Worm (Caenorhabditis elegans) whole organism, L4 larva: ENCODE measurements around the gene clec-5.

Experiments used
- F10B5.3 ChIP-seq: sonication (generic microtip); optimal IDR thresholded peaks from 2 replicates; lab custom pipeline; 2016; ENCODE audit warnings: mild to moderate bottlenecking, missing genetic modification characterization, missing compliant biosample characterization
- F26F4.8 ChIP-seq: fragments of 200-800 bp; sonication (Bioruptor generic); conservative IDR thresholded peaks from 2 replicates; pipeline ENCODE4 v1.3.6; 2022; ENCODE audit warnings: missing genetic modification characterization, missing compliant biosample characterization
- F49E8.2 ChIP-seq: sonication (generic microtip); optimal IDR thresholded peaks from 2 replicates; lab custom pipeline; 2016; ENCODE audit warnings: missing compliant biosample characterization, mild to moderate bottlenecking, missing genetic modification characterization, borderline replicate concordance
- T20F7.1 ChIP-seq: fragments of 200-800 bp; sonication (Bioruptor generic); optimal IDR thresholded peaks from 2 replicates; lab custom pipeline; 2018; ENCODE audit warnings: mild to moderate bottlenecking, missing genetic modification characterization, missing compliant biosample characterization
- T26A8.4 ChIP-seq: fragments of 200-800 bp; sonication (Bioruptor generic); IDR thresholded peaks from 2 replicates; pipeline ENCODE4 v1.3.6; 2022; ENCODE audit warnings: missing genetic modification characterization, missing compliant biosample characterization
- Y105C5A.15 ChIP-seq: fragments of 200-800 bp; sonication (Bioruptor generic); IDR thresholded peaks from 2 replicates; pipeline ENCODE4 v1.3.6; 2022; ENCODE audit warnings: missing genetic modification characterization, missing compliant biosample characterization
- Y48G9A.11 ChIP-seq: fragments of 200-800 bp; sonication (Bioruptor generic); IDR thresholded peaks from 2 replicates; pipeline ENCODE4 v1.3.6; 2022; ENCODE audit warnings: missing genetic modification reagents, missing genetic modification characterization, missing compliant biosample characterization
- ZK337.2 ChIP-seq: fragments of 200-800 bp; sonication (Bioruptor generic); IDR thresholded peaks from 2 replicates; pipeline ENCODE4 v1.3.6; 2022; ENCODE audit warnings: missing genetic modification reagents, missing genetic modification characterization, missing compliant biosample characterization
- aly-2 ChIP-seq: sonication (generic microtip); optimal IDR thresholded peaks from 2 replicates; lab custom pipeline; 2018; ENCODE audit warnings: missing biosample characterization, missing genetic modification characterization
- ceh-32 ChIP-seq: sonication (generic microtip); optimal IDR thresholded peaks from 2 replicates; lab custom pipeline; 2016; ENCODE audit warnings: mild to moderate bottlenecking, missing genetic modification characterization, missing compliant biosample characterization; ENCODE audit not compliant: poor library complexity
- ceh-62 ChIP-seq: sonication (generic microtip); optimal IDR thresholded peaks from 2 replicates; lab custom pipeline; 2017; ENCODE audit warnings: missing biosample characterization, missing genetic modification characterization
- cey-2 ChIP-seq: sonication (generic microtip); optimal IDR thresholded peaks from 3 replicates; lab custom pipeline; 2017; ENCODE audit warnings: missing genetic modification characterization, mild to moderate bottlenecking, missing compliant biosample characterization, antibody characterized with exemption, borderline replicate concordance; ENCODE audit not compliant: insufficient read depth
- ctbp-1 ChIP-seq: fragments of 200-800 bp; sonication (Bioruptor generic); IDR thresholded peaks from 2 replicates; pipeline ENCODE4 v1.3.6; 2022; ENCODE audit warnings: missing genetic modification reagents, missing genetic modification characterization, missing compliant biosample characterization
- daf-12 ChIP-seq: fragments of 150-350 bp; optimal IDR thresholded peaks from 2 replicates; lab custom pipeline; 2014; ENCODE audit warnings: missing biosample characterization, missing genetic modification reagents, missing genetic modification characterization
- daf-16 ChIP-seq, 3 experiments: sonication (generic microtip); optimal IDR thresholded peaks; 2 replicates each; lab custom pipeline; 2016 to 2017; ENCODE audit warnings: missing genetic modification characterization in 3 of 3, missing genetic modification reagents in 3 of 3, mild to moderate bottlenecking in 2 of 3, missing compliant biosample characterization in 2 of 3, missing biosample characterization in 1 of 3, moderate library complexity in 1 of 3
- daf-19 ChIP-seq: fragments of 200-800 bp; sonication (Bioruptor generic); conservative IDR thresholded peaks from 2 replicates; pipeline ENCODE4 v1.3.6; 2022; ENCODE audit warnings: missing genetic modification characterization, missing compliant biosample characterization
- daf-8 ChIP-seq: fragments of 200-800 bp; sonication (Bioruptor generic); IDR thresholded peaks from 2 replicates; pipeline ENCODE4 v1.3.6; 2022; ENCODE audit warnings: missing genetic modification characterization, missing compliant biosample characterization
- dmd-8 ChIP-seq: fragments of 200-800 bp; sonication (Bioruptor generic); IDR thresholded peaks from 2 replicates; pipeline ENCODE4 v1.3.6; 2022; ENCODE audit warnings: missing genetic modification characterization, missing compliant biosample characterization
- dpl-1 ChIP-seq: fragments of 150-350 bp; optimal IDR thresholded peaks from 2 replicates; lab custom pipeline; 2014; ENCODE audit warnings: missing biosample characterization, missing genetic modification reagents, missing genetic modification characterization
- egl-27 ChIP-seq: sonication (generic microtip); optimal IDR thresholded peaks from 3 replicates; lab custom pipeline; 2017; ENCODE audit warnings: missing biosample characterization, missing genetic modification reagents, missing genetic modification characterization
- hif-1 ChIP-seq, 2 experiments: sonication (generic microtip); optimal IDR thresholded peaks; 2 replicates each; lab custom pipeline; 2016 to 2017; ENCODE audit warnings: missing compliant biosample characterization in 2 of 2, missing genetic modification characterization in 2 of 2, missing genetic modification reagents in 2 of 2, missing genotype in 2 of 2, mild to moderate bottlenecking in 1 of 2
- jun-1 ChIP-seq: fragments of 150-350 bp; optimal IDR thresholded peaks from 2 replicates; lab custom pipeline; 2014; ENCODE audit warnings: missing biosample characterization, missing genetic modification reagents, missing genetic modification characterization
- lin-1 ChIP-seq: fragments of 200-800 bp; sonication (Bioruptor generic); IDR thresholded peaks from 2 replicates; pipeline ENCODE4 v1.3.6; 2022; ENCODE audit warnings: missing genetic modification reagents, missing genetic modification characterization, missing compliant biosample characterization
- lin-15B ChIP-seq: fragments of 150-350 bp; sonication (generic microtip); optimal IDR thresholded peaks from 3 replicates; lab custom pipeline; 2014; ENCODE audit warnings: missing biosample characterization, missing genetic modification characterization
- lin-38 ChIP-seq: fragments of 200-800 bp; sonication (Bioruptor generic); IDR thresholded peaks from 2 replicates; pipeline ENCODE4 v1.3.6; 2022; ENCODE audit warnings: missing genetic modification reagents, missing genetic modification characterization, missing compliant biosample characterization
- lir-3 ChIP-seq: sonication (generic microtip); optimal IDR thresholded peaks from 2 replicates; lab custom pipeline; 2016; ENCODE audit warnings: mild to moderate bottlenecking, missing genetic modification characterization, missing compliant biosample characterization
- madf-5 ChIP-seq, 2 experiments: fragments of 200-800 bp; sonication (Bioruptor generic); IDR thresholded peaks; 2 replicates each; pipeline ENCODE4 v1.3.6; 2022; ENCODE audit warnings: missing compliant biosample characterization in 2 of 2, missing genetic modification characterization in 2 of 2
- madf-9 ChIP-seq: fragments of 200-800 bp; sonication (Bioruptor generic); conservative IDR thresholded peaks from 2 replicates; pipeline ENCODE4 v1.3.6; 2022; ENCODE audit warnings: missing genetic modification reagents, missing genetic modification characterization, missing compliant biosample characterization
- mdl-1 ChIP-seq, 2 experiments: fragments of 150-350 bp in 1 of 2; sonication (generic microtip) in 1 of 2; optimal IDR thresholded peaks; 2 replicates each; lab custom pipeline; 2014 to 2017; ENCODE audit warnings: missing biosample characterization in 2 of 2, missing genetic modification characterization in 2 of 2
- mxl-3 ChIP-seq: fragments of 200-800 bp; sonication (Bioruptor generic); optimal IDR thresholded peaks from 2 replicates; lab custom pipeline; 2018; ENCODE audit warnings: mild to moderate bottlenecking, missing genetic modification characterization, missing compliant biosample characterization
- nhr-10 ChIP-seq: fragments of 150-350 bp; optimal IDR thresholded peaks from 2 replicates; lab custom pipeline; 2014; ENCODE audit warnings: missing biosample characterization, missing genetic modification characterization
- nhr-11 ChIP-seq: fragments of 150-350 bp; optimal IDR thresholded peaks from 2 replicates; lab custom pipeline; 2014; ENCODE audit warnings: missing biosample characterization, missing genetic modification characterization
- nhr-237 ChIP-seq: sonication (generic microtip); optimal IDR thresholded peaks from 2 replicates; lab custom pipeline; 2017; ENCODE audit warnings: missing biosample characterization, missing genetic modification characterization
- nhr-28 ChIP-seq: fragments of 150-350 bp; optimal IDR thresholded peaks from 2 replicates; lab custom pipeline; 2014; ENCODE audit warnings: missing biosample characterization, missing genetic modification characterization
- nhr-41 ChIP-seq: fragments of 200-800 bp; sonication (Bioruptor generic); IDR thresholded peaks from 2 replicates; pipeline ENCODE4 v1.3.6; 2022; ENCODE audit warnings: missing genetic modification reagents, missing genetic modification characterization, missing compliant biosample characterization
- nhr-42 ChIP-seq: fragments of 200-800 bp; sonication (Bioruptor generic); IDR thresholded peaks from 2 replicates; pipeline ENCODE4 v1.3.6; 2022; ENCODE audit warnings: missing genetic modification characterization, missing compliant biosample characterization
- nhr-48 ChIP-seq: sonication (generic microtip); optimal IDR thresholded peaks from 2 replicates; lab custom pipeline; 2016; ENCODE audit warnings: mild to moderate bottlenecking, missing genetic modification characterization, missing compliant biosample characterization
- pha-4 ChIP-seq, 2 experiments: fragments of 150-350 bp in 1 of 2; fragments of 200-800 bp in 1 of 2; sonication (Bioruptor generic) in 1 of 2; IDR thresholded peaks in 1 of 2; optimal IDR thresholded peaks in 1 of 2; 2 replicates each; pipeline versions ENCODE4 v1.3.6 to Lab custom; 2014 to 2022; ENCODE audit warnings: missing genetic modification characterization in 2 of 2, missing genetic modification reagents in 2 of 2, missing biosample characterization in 1 of 2, missing compliant biosample characterization in 1 of 2
- rbr-2 ChIP-seq: sonication (generic microtip); optimal IDR thresholded peaks from 2 replicates; lab custom pipeline; 2016; ENCODE audit warnings: missing genotype, missing genetic modification characterization, missing compliant biosample characterization
- set-16 ChIP-seq: fragments of 200-800 bp; sonication (Bioruptor generic); IDR thresholded peaks from 2 replicates; pipeline ENCODE4 v1.3.6; 2022; ENCODE audit warnings: missing genetic modification reagents, missing genetic modification characterization, missing compliant biosample characterization
- skn-1 ChIP-seq: fragments of 150-350 bp; optimal IDR thresholded peaks from 2 replicates; lab custom pipeline; 2014; ENCODE audit warnings: missing biosample characterization, missing genetic modification characterization
- snpc-1.2 ChIP-seq: fragments of 200-800 bp; sonication (Bioruptor generic); IDR thresholded peaks from 2 replicates; pipeline ENCODE4 v1.3.6; 2022; ENCODE audit warnings: missing genetic modification reagents, missing genetic modification characterization, missing compliant biosample characterization
- spr-1 ChIP-seq: sonication (generic microtip); optimal IDR thresholded peaks from 2 replicates; lab custom pipeline; 2016; ENCODE audit warnings: mild to moderate bottlenecking, missing genetic modification characterization, missing compliant biosample characterization
- tra-1 ChIP-seq: fragments of 200-800 bp; sonication (Bioruptor generic); IDR thresholded peaks from 2 replicates; pipeline ENCODE4 v1.3.6; 2022; ENCODE audit warnings: missing genetic modification reagents, missing genetic modification characterization, missing compliant biosample characterization
- unc-130 ChIP-seq: sonication (generic microtip); optimal IDR thresholded peaks from 2 replicates; lab custom pipeline; 2016; ENCODE audit warnings: missing genetic modification reagents, missing genetic modification characterization, missing compliant biosample characterization
- unc-39 ChIP-seq: sonication (generic microtip); optimal IDR thresholded peaks from 2 replicates; lab custom pipeline; 2017; ENCODE audit warnings: missing biosample characterization, missing genetic modification characterization
- zfp-3 ChIP-seq: fragments of 200-800 bp; sonication (Bioruptor generic); conservative IDR thresholded peaks from 2 replicates; pipeline ENCODE4 v1.3.6; 2022; ENCODE audit warnings: missing genetic modification reagents, missing genetic modification characterization, missing compliant biosample characterization
- zip-11 ChIP-seq: fragments of 200-800 bp; sonication (Bioruptor generic); IDR thresholded peaks from 2 replicates; pipeline ENCODE4 v1.3.6; 2022; ENCODE audit warnings: missing genetic modification characterization, missing compliant biosample characterization

The clec-5 gene

DNA sequence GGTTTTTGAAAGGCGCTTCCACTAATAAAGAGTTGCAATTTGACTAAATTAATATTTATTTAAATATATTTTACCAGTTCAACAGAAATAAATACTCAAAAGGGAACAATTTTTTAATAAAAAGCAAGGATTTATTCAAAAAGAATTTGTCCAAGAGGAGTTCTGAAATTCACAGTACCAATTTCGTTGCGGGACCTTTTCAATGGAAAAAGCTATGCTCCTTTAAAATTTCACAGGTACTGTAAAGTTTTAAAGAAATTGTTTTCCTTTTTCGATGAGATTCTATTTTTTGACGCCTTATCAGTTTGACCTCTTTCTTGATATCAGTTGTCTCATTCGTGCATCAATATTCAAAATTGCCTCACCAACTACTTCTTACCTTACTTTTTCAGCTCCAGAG lies 16.9 kb upstream of the clec-5 start, which contains the start of gene tag-340:
Gene tag-340 (plus strand): TSS at position 249 of the 400 bp plus-strand sequence.
- no peak for TF ChIP-seq daf-16 (GFP tag; optimal IDR thresholded peaks at IDR 0.05; lab: Kevin White, UChicago)
- TF ChIP-seq daf-16 (tag; optimal IDR thresholded peaks at IDR 0.05; lab: Kevin White, UChicago) = peak; percentile 42
- peak; percentile 3 for TF ChIP-seq nhr-28 (tag; lab: Kevin White, UChicago)
- no peak for TF ChIP-seq lin-1 (GFP tag; lab: Robert Waterston, UW)
- TF ChIP-seq egl-27 (tag; lab: Kevin White, UChicago) = no peak

DNA sequence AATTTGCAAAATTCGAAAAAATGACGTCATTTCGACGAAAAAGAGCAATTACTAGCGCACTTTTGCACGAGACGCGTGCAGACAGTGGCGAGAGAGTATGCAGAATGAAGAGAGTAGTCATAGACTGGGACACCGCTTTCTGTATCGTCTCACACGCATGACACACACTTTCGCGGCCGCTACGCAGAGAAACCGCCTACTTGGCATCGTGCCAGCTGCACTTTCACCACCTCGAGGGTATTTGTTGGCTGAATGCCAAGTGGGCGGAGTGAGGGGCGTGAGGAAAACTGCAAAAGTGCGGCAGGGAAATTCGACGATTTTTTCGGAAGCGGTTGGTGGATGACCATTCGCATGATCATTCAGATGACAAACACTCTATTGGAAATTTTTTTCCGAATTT lies 16.3 kb upstream of the clec-5 start:
- peak; percentile 99 for TF ChIP-seq nhr-41 (GFP tag; lab: Robert Waterston, UW)
- peak; percentile 90 for TF ChIP-seq unc-39 (tag; lab: Kevin White, UChicago)
- TF ChIP-seq nhr-237 (tag; lab: Kevin White, UChicago) = peak; percentile 77
- peak; percentile 94 to 97 for TF ChIP-seq hif-1 (tag; optimal IDR thresholded peaks at IDR 0.05; lab: Kevin White, UChicago)
- peak; percentile 99 for TF ChIP-seq tra-1 (GFP tag; lab: Robert Waterston, UW)
- peak; percentile 71 for TF ChIP-seq lin-15B
- TF ChIP-seq T20F7.1 (GFP tag; lab: Kevin White, UChicago) = peak; percentile 95
- TF ChIP-seq T26A8.4 (GFP tag; lab: Robert Waterston, UW) = peak; percentile 98
- peak; percentile 79 to 99 for TF ChIP-seq mdl-1 (tag; optimal IDR thresholded peaks at IDR 0.05; lab: Kevin White, UChicago)
- no peak for TF ChIP-seq F49E8.2 (tag; lab: Kevin White, UChicago)
- TF ChIP-seq daf-12 (tag; lab: Kevin White, UChicago) = no peak
- no peak for TF ChIP-seq ceh-62
- TF ChIP-seq lin-38 (GFP tag; lab: Robert Waterston, UW) = peak; percentile 94
- TF ChIP-seq ceh-32 (tag; lab: Kevin White, UChicago) = peak; percentile 88
- peak; percentile 98 for TF ChIP-seq nhr-48 (tag; lab: Kevin White, UChicago)
- TF ChIP-seq daf-8 (GFP tag; lab: Robert Waterston, UW) = peak; percentile 94; the same call in 1 of the 2 replicates
- TF ChIP-seq skn-1 = peak; percentile 64
- peak; percentile 99 for TF ChIP-seq ctbp-1 (GFP tag; lab: Robert Waterston, UW)
- TF ChIP-seq dmd-8 = peak; percentile 58; the same call in 1 of the 2 replicates
- peak; percentile 98 for TF ChIP-seq pha-4 (GFP tag; IDR thresholded peaks at IDR 0.05; lab: Robert Waterston, UW)
- peak; percentile 55 for TF ChIP-seq pha-4 (tag; optimal IDR thresholded peaks at IDR 0.05; lab: Kevin White, UChicago)
- TF ChIP-seq jun-1 (tag; lab: Kevin White, UChicago) = peak; percentile 96
- peak; percentile 97 for TF ChIP-seq madf-9
- peak; percentile 96 for TF ChIP-seq nhr-42 (GFP tag; lab: Robert Waterston, UW)
- peak in 1 of 2 experiments; percentile 78; a peak in 1 of 4 replicates for TF ChIP-seq madf-5 (GFP tag; IDR thresholded peaks at IDR 0.05; lab: Robert Waterston, UW)
- TF ChIP-seq aly-2 (tag; lab: Kevin White, UChicago) = no peak
- peak; percentile 99 for TF ChIP-seq mxl-3
- TF ChIP-seq daf-19 (GFP tag; lab: Robert Waterston, UW) = peak; percentile 96
- TF ChIP-seq ZK337.2 = peak; percentile 81; the same call in 1 of the 2 replicates
- peak; percentile 96 for TF ChIP-seq set-16 (GFP tag; lab: Robert Waterston, UW)
- TF ChIP-seq spr-1 (tag; lab: Kevin White, UChicago) = peak; percentile 96
- peak; percentile 81 for TF ChIP-seq Y48G9A.11
- TF ChIP-seq lir-3 (tag; lab: Kevin White, UChicago) = peak; percentile 86
- TF ChIP-seq unc-130 (GFP tag; lab: Kevin White, UChicago) = peak; percentile 79
- TF ChIP-seq F10B5.3 (tag; lab: Kevin White, UChicago) = peak; percentile 88
- no peak for TF ChIP-seq Y105C5A.15 (GFP tag; lab: Robert Waterston, UW)
- TF ChIP-seq nhr-11 (tag; lab: Kevin White, UChicago) = peak; percentile 99
- peak; percentile 96 for TF ChIP-seq nhr-10 (tag; lab: Kevin White, UChicago)
- peak; percentile 75 for TF ChIP-seq F26F4.8 (GFP tag; lab: Robert Waterston, UW)
- TF ChIP-seq zfp-3 = peak; percentile 96
- TF ChIP-seq rbr-2 (tag; lab: Kevin White, UChicago) = peak; percentile 99
- no peak for TF ChIP-seq zip-11 (GFP tag; lab: Robert Waterston, UW)
- peak; percentile 93 for TF ChIP-seq dpl-1 (GFP tag; lab: Kevin White, UChicago)
- peak; percentile 9 for TF ChIP-seq cey-2
- TF ChIP-seq snpc-1.2 = peak; percentile 78
